Fruit fly (Drosophila melanogaster) whole organism, embryonic: Measurements from ENCODE around the gene edin.
A peak's percentile ranks its signal among the peaks of the same experiment; 100 is the strongest.

Experiments
- CG10321 ChIP-seq: fragments of 200-800 bp; sonication (Bioruptor generic); IDR thresholded peaks from 2 replicates; pipeline ENCODE4 v1.3.6; 2022; ENCODE audit warnings: missing biosample characterization, missing genetic modification characterization
- CG12104 ChIP-seq: fragments of 200-800 bp; sonication (Bioruptor generic); optimal IDR thresholded peaks from 3 replicates; lab custom pipeline; 2016; ENCODE audit warnings: missing biosample characterization, missing genetic modification characterization
- CG12769 ChIP-seq: fragments of 200-800 bp; sonication (Bioruptor generic); optimal IDR thresholded peaks from 2 replicates; lab custom pipeline; 2019; ENCODE audit warnings: missing biosample characterization, mild to moderate bottlenecking, missing genetic modification characterization, moderate library complexity
- CG13894 ChIP-seq: fragments of 200-800 bp; sonication (Bioruptor generic); optimal IDR thresholded peaks from 3 replicates; lab custom pipeline; 2018; ENCODE audit warnings: missing biosample characterization, mild to moderate bottlenecking, missing genetic modification characterization, moderate library complexity
- CG15514 ChIP-seq: fragments of 200-800 bp; sonication (Bioruptor generic); optimal IDR thresholded peaks from 3 replicates; lab custom pipeline; 2017; ENCODE audit warnings: missing biosample characterization, missing genetic modification characterization, mild to moderate bottlenecking, moderate library complexity, missing genetic modification reagents
- CG16863 ChIP-seq: fragments of 200-800 bp; sonication (Bioruptor generic); optimal IDR thresholded peaks from 3 replicates; lab custom pipeline; 2016; ENCODE audit warnings: missing biosample characterization, missing genetic modification characterization
- CG17385 ChIP-seq: fragments of 200-800 bp; sonication (Bioruptor generic); optimal IDR thresholded peaks from 3 replicates; lab custom pipeline; 2018; ENCODE audit warnings: missing biosample characterization, mild to moderate bottlenecking, missing genetic modification characterization
- CG17829 ChIP-seq: fragments of 200-800 bp; optimal IDR thresholded peaks from 2 replicates; lab custom pipeline; 2019; ENCODE audit warnings: missing biosample characterization, mild to moderate bottlenecking, missing genetic modification characterization, moderate library complexity
- CG18262 ChIP-seq: fragments of 200-800 bp; optimal IDR thresholded peaks from 3 replicates; lab custom pipeline; 2019; ENCODE audit warnings: missing biosample characterization, mild to moderate bottlenecking, missing genetic modification characterization, moderate library complexity
- CG30431 ChIP-seq: fragments of 200-800 bp; sonication (Bioruptor generic); optimal IDR thresholded peaks from 2 replicates; lab custom pipeline; 2017; ENCODE audit warnings: missing biosample characterization, missing genetic modification characterization
- CG31388 ChIP-seq: fragments of 200-800 bp; sonication (Bioruptor generic); optimal IDR thresholded peaks from 2 replicates; lab custom pipeline; 2016; ENCODE audit warnings: missing biosample characterization, missing genetic modification characterization
- CG32767 ChIP-seq: fragments of 200-800 bp; sonication (Bioruptor generic); IDR thresholded peaks from 2 replicates; pipeline ENCODE4 v1.3.6; 2022; ENCODE audit warnings: missing biosample characterization, missing genetic modification characterization
- CG34422 ChIP-seq: fragments of 200-800 bp; sonication (Bioruptor generic); IDR thresholded peaks from 3 replicates; pipeline ENCODE4 v1.3.6; 2022; ENCODE audit warnings: missing biosample characterization, missing genetic modification characterization
- CG5180 ChIP-seq: fragments of 200-800 bp; sonication (Bioruptor generic); optimal IDR thresholded peaks from 3 replicates; lab custom pipeline; 2017; ENCODE audit warnings: missing biosample characterization, missing genetic modification characterization, mild to moderate bottlenecking, moderate library complexity, missing genetic modification reagents
- Camta ChIP-seq: fragments of 200-800 bp; sonication (Bioruptor generic); optimal IDR thresholded peaks from 2 replicates; lab custom pipeline; 2016; ENCODE audit warnings: missing biosample characterization, missing genetic modification characterization
- Dbx ChIP-seq: fragments of 200-800 bp; sonication (Bioruptor generic); IDR thresholded peaks from 3 replicates; pipeline ENCODE4 v1.3.6; 2022; ENCODE audit warnings: missing biosample characterization, missing genetic modification characterization
- Elba2 ChIP-seq: fragments of 200-800 bp; sonication (Bioruptor generic); optimal IDR thresholded peaks from 3 replicates; lab custom pipeline; 2016; ENCODE audit warnings: missing biosample characterization, missing genetic modification characterization
- Fer2 ChIP-seq: fragments of 200-800 bp; sonication (Bioruptor generic); optimal IDR thresholded peaks from 2 replicates; lab custom pipeline; 2018; ENCODE audit warnings: missing biosample characterization, mild to moderate bottlenecking, missing genetic modification characterization, moderate library complexity
- Gsc ChIP-seq: fragments of 200-800 bp; sonication (Bioruptor generic); IDR thresholded peaks from 2 replicates; pipeline ENCODE4 v1.3.6; 2022; ENCODE audit warnings: missing biosample characterization, missing genetic modification characterization
- Hmr ChIP-seq: fragments of 200-800 bp; sonication (Bioruptor generic); optimal IDR thresholded peaks from 3 replicates; lab custom pipeline; 2017; ENCODE audit warnings: mild to moderate bottlenecking, missing biosample characterization, missing genetic modification reagents, missing genetic modification characterization
- Hr39 ChIP-seq: fragments of >200 bp; optimal IDR thresholded peaks from 2 replicates; lab custom pipeline; 2017
- Max ChIP-seq: fragments of 200-800 bp; sonication (Bioruptor generic); optimal IDR thresholded peaks from 2 replicates; lab custom pipeline; 2016; ENCODE audit warnings: missing biosample characterization, mild to moderate bottlenecking, missing genetic modification characterization
- Med ChIP-seq: fragments of 200-800 bp; sonication (Bioruptor generic); peaks from one replicate; lab custom pipeline; 2016; ENCODE audit warnings: missing biosample characterization, missing genetic modification characterization, mild to moderate bottlenecking, inconsistent platforms, moderate library complexity
- NFAT ChIP-seq: fragments of 200-800 bp; sonication (Bioruptor generic); IDR thresholded peaks from 2 replicates; pipeline ENCODE4 v1.3.6; 2022; ENCODE audit warnings: missing biosample characterization, missing genetic modification characterization
- NK7.1 ChIP-seq: fragments of 200-800 bp; sonication (Bioruptor generic); optimal IDR thresholded peaks from 3 replicates; lab custom pipeline; 2016; ENCODE audit warnings: missing biosample characterization, missing genetic modification characterization
- Pdp1 ChIP-seq, 2 experiments: fragments of 200-800 bp; sonication (Bioruptor generic); optimal IDR thresholded peaks; 3 replicates each; lab custom pipeline; 2016; ENCODE audit warnings: missing biosample characterization in 2 of 2, missing genetic modification characterization in 2 of 2, mild to moderate bottlenecking in 1 of 2, moderate library complexity in 1 of 2
- Ptx1 ChIP-seq: fragments of 200-800 bp; sonication (Bioruptor generic); IDR thresholded peaks from 2 replicates; pipeline ENCODE4 v1.3.6; 2022; ENCODE audit warnings: missing biosample characterization, missing genetic modification characterization
- ac ChIP-seq: fragments of 200-800 bp; sonication (Bioruptor generic); optimal IDR thresholded peaks from 3 replicates; lab custom pipeline; 2017; ENCODE audit warnings: missing biosample characterization, mild to moderate bottlenecking, missing genetic modification characterization
- aop ChIP-seq: fragments of 200-800 bp; sonication (Bioruptor generic); IDR thresholded peaks from 2 replicates; pipeline ENCODE4 v1.3.6; 2022; ENCODE audit warnings: missing biosample characterization, missing genetic modification characterization
- ash1 ChIP-seq: fragments of 200-800 bp; sonication (Bioruptor generic); optimal IDR thresholded peaks from 2 replicates; lab custom pipeline; 2018; ENCODE audit warnings: missing biosample characterization, mild to moderate bottlenecking, missing genetic modification characterization
- cg ChIP-seq: fragments of 200-800 bp; sonication (Bioruptor generic); optimal IDR thresholded peaks from 3 replicates; lab custom pipeline; 2019; ENCODE audit warnings: missing biosample characterization, mild to moderate bottlenecking, missing genetic modification characterization, moderate library complexity
- danr ChIP-seq: fragments of 200-800 bp; sonication (Bioruptor generic); IDR thresholded peaks from 2 replicates; pipeline ENCODE4 v1.3.6; 2022; ENCODE audit warnings: missing biosample characterization, missing genetic modification characterization
- dmrt99B ChIP-seq: fragments of 200-800 bp; sonication (Bioruptor generic); optimal IDR thresholded peaks from 2 replicates; lab custom pipeline; 2018; ENCODE audit warnings: missing biosample characterization, mild to moderate bottlenecking, missing genetic modification characterization, moderate library complexity
- ewg ChIP-seq: fragments of 200-800 bp; sonication (Bioruptor generic); optimal IDR thresholded peaks from 3 replicates; lab custom pipeline; 2017; ENCODE audit warnings: mild to moderate bottlenecking, missing biosample characterization, missing genetic modification reagents, missing genetic modification characterization
- fd64A ChIP-seq: fragments of 200-800 bp; sonication (Bioruptor generic); optimal IDR thresholded peaks from 3 replicates; lab custom pipeline; 2018; ENCODE audit warnings: missing biosample characterization, mild to moderate bottlenecking, missing genetic modification characterization
- gce ChIP-seq: fragments of 200-800 bp; sonication (Bioruptor generic); IDR thresholded peaks from 3 replicates; pipeline ENCODE4 v1.3.6; 2022; ENCODE audit warnings: missing biosample characterization, missing genetic modification characterization
- nerfin-2 ChIP-seq: fragments of 200-800 bp; sonication (Bioruptor generic); IDR thresholded peaks from 2 replicates; pipeline ENCODE4 v1.3.6; 2022; ENCODE audit warnings: missing biosample characterization, missing genetic modification characterization; ENCODE audit not compliant: partially characterized antibody
- nom ChIP-seq: fragments of 200-800 bp; sonication (Bioruptor generic); optimal IDR thresholded peaks from 2 replicates; lab custom pipeline; 2017; ENCODE audit warnings: missing biosample characterization, missing genetic modification characterization, mild to moderate bottlenecking, moderate library complexity, missing genetic modification reagents
- otp ChIP-seq: fragments of 200-800 bp; sonication (Bioruptor generic); IDR thresholded peaks from 3 replicates; pipeline ENCODE4, ENCODE4 v1.3.6; 2022; ENCODE audit warnings: missing biosample characterization, missing genetic modification characterization
- pan ChIP-seq, 4 experiments: fragments of >200 bp in 3 of 4; fragments of 200-800 bp in 1 of 4; sonication (Bioruptor generic) in 1 of 4; optimal IDR thresholded peaks in 3 of 4; IDR thresholded peaks in 1 of 4; 2 replicates each; pipeline versions ENCODE4 v1.3.6 to Lab custom; 2017 to 2022; ENCODE audit warnings: missing biosample characterization in 2 of 4, missing genetic modification characterization in 2 of 4, mixed read lengths in 1 of 4
- pum ChIP-seq: fragments of 200-800 bp; sonication (Bioruptor generic); optimal IDR thresholded peaks from 2 replicates; lab custom pipeline; 2016; ENCODE audit warnings: missing biosample characterization, missing genetic modification characterization
- ranshi ChIP-seq: fragments of 200-800 bp; sonication (Bioruptor generic); IDR thresholded peaks from 2 replicates; pipeline ENCODE4 v1.3.6; 2022; ENCODE audit warnings: missing biosample characterization, missing genetic modification characterization
- salm ChIP-seq: fragments of 200-800 bp; sonication (Bioruptor generic); optimal IDR thresholded peaks from 2 replicates; lab custom pipeline; 2018; ENCODE audit warnings: missing biosample characterization, mild to moderate bottlenecking, missing genetic modification characterization
- shn ChIP-seq: fragments of 200-800 bp; sonication (Bioruptor generic); optimal IDR thresholded peaks from 3 replicates; lab custom pipeline; 2016; ENCODE audit warnings: missing biosample characterization, missing genetic modification characterization
- slbo ChIP-seq: fragments of 200-800 bp; sonication (Bioruptor generic); IDR thresholded peaks from 2 replicates; pipeline ENCODE4 v1.3.6; 2022; ENCODE audit warnings: missing biosample characterization, missing genetic modification characterization
- slp2 ChIP-seq: fragments of 200-800 bp; sonication (Bioruptor generic); optimal IDR thresholded peaks from 2 replicates; lab custom pipeline; 2016; ENCODE audit warnings: missing biosample characterization, missing genetic modification characterization
- stc ChIP-seq: fragments of 200-800 bp; sonication (Bioruptor generic); IDR thresholded peaks from 2 replicates; pipeline ENCODE4 v1.3.6; 2022; ENCODE audit warnings: missing biosample characterization, missing genetic modification characterization
- tio ChIP-seq: fragments of 200-800 bp; sonication (Bioruptor generic); optimal IDR thresholded peaks from 2 replicates; lab custom pipeline; 2017; ENCODE audit warnings: missing biosample characterization, missing genetic modification characterization, inconsistent platforms
- tx ChIP-seq: fragments of 200-800 bp; sonication (Bioruptor generic); optimal IDR thresholded peaks from 2 replicates; lab custom pipeline; 2016; ENCODE audit warnings: missing biosample characterization, missing genetic modification characterization
- z ChIP-seq: fragments of 200-800 bp; sonication (Bioruptor generic); IDR thresholded peaks from 3 replicates; pipeline ENCODE4 v1.3.6; 2022; ENCODE audit warnings: missing biosample characterization, missing genetic modification characterization
- zen ChIP-seq: fragments of 200-800 bp; sonication (Bioruptor generic); optimal IDR thresholded peaks from 3 replicates; lab custom pipeline; 2018; ENCODE audit warnings: missing biosample characterization, mild to moderate bottlenecking, missing genetic modification characterization, moderate library complexity
- zfh2 ChIP-seq: fragments of 200-800 bp; sonication (Bioruptor generic); optimal IDR thresholded peaks from 2 replicates; lab custom pipeline; 2016; ENCODE audit warnings: missing biosample characterization, missing genetic modification characterization

Gene edin

dm6 chr3L:17534396-17534795, 39.7 kb downstream of the edin start (continued):
- TF ChIP-seq cg (GFP tag; lab: Kevin White, UChicago) (peak; percentile 20), CG16863 (GFP tag; lab: Kevin White, UChicago) (no peak), shn (GFP tag; lab: Kevin White, UChicago) (no peak), tio (GFP tag; lab: Kevin White, UChicago) (no peak), Med (GFP tag; lab: Kevin White, UChicago) (peak; percentile 40), Camta (GFP tag; lab: Kevin White, UChicago) (no peak), ranshi (no peak), zfh2 (GFP tag; lab: Kevin White, UChicago) (no peak), NFAT (GFP tag; lab: Robert Waterston, UW) (no peak), CG18262 (tag; lab: Kevin White, UChicago) (no peak), stc (GFP tag; lab: Robert Waterston, UW) (no peak), Fer2 (tag; lab: Kevin White, UChicago) (no peak), Pdp1 (GFP tag; optimal IDR thresholded peaks at IDR 0.05; lab: Kevin White, UChicago) (peak in 1 of 2 experiments; percentile 73), CG34422 (GFP tag; lab: Robert Waterston, UW) (no peak), CG17829 (tag; lab: Kevin White, UChicago) (no peak), danr (GFP tag; lab: Robert Waterston, UW) (no peak), CG31388 (GFP tag; lab: Kevin White, UChicago) (no peak), ac (GFP tag; lab: Kevin White, UChicago) (no peak), Hmr (GFP tag; lab: Kevin White, UChicago) (no peak), nom (no peak), CG32767 (GFP tag; lab: Robert Waterston, UW) (no peak), fd64A (no peak), Hr39 (no peak), CG10321 (GFP tag; lab: Robert Waterston, UW) (no peak), Max (GFP tag; lab: Kevin White, UChicago) (no peak), CG12769 (peak; percentile 1), ewg (GFP tag; lab: Kevin White, UChicago) (no peak), nerfin-2 (GFP tag; lab: Robert Waterston, UW) (no peak), aop (GFP tag; lab: Robert Waterston, UW) (no peak), CG17385 (GFP tag; lab: Kevin White, UChicago) (no peak), Dbx (GFP tag; lab: Robert Waterston, UW) (0 out of 3 replicates have a peak, but pooled peaks have one; percentile 7), tx (GFP tag; lab: Kevin White, UChicago) (no peak), CG5180 (GFP tag; lab: Kevin White, UChicago) (no peak), otp (GFP tag; lab: Robert Waterston, UW) (0 out of 3 replicates have a peak, but pooled peaks have one; percentile 16), CG12104 (GFP tag; lab: Kevin White, UChicago) (no peak), z (GFP tag; lab: Robert Waterston, UW) (no peak), CG13894 (tag; lab: Kevin White, UChicago) (peak; percentile 2), salm (tag; lab: Kevin White, UChicago) (no peak), zen (tag; lab: Kevin White, UChicago) (peak; percentile 43), Ptx1 (no peak), slp2 (no peak), CG15514 (GFP tag; lab: Kevin White, UChicago) (no peak), gce (GFP tag; lab: Robert Waterston, UW) (no peak), pan (optimal IDR thresholded peaks at IDR 0.05; lab: Kevin White, UChicago) (no peak), pan (GFP tag; optimal IDR thresholded peaks at IDR 0.05 in 1 of 2, IDR thresholded peaks at IDR 0.05 in 1 of 2) (peak in 1 of 2 experiments; percentile 8), pum (no peak), NK7.1 (GFP tag; lab: Kevin White, UChicago) (no peak), CG30431 (no peak), dmrt99B (no peak), Elba2 (GFP tag; lab: Kevin White, UChicago) (no peak), Gsc (GFP tag; lab: Robert Waterston, UW) (no peak), slbo (GFP tag; lab: Robert Waterston, UW) (0 out of 2 replicates have a peak, but pooled peaks have one; percentile 33), ash1 (GFP tag; lab: Kevin White, UChicago) (no peak)
